Fruit fly (Drosophila melanogaster): ENCODE results near the gene CG11983.

The CG11983 gene

dm6 chr3R:9039448-9039847 lies 31.3 kb downstream of the CG11983 start, which contains the start of gene neur (continued):
- TF ChIP-seq Rx (GFP tag; IDR thresholded peaks at IDR 0.05) (no peak), lab (GFP tag; optimal IDR thresholded peaks at IDR 0.05) (peak; percentile 18), CG16779 (GFP tag; IDR thresholded peaks at IDR 0.05) (no peak), exex (tag; optimal IDR thresholded peaks at IDR 0.05) (no peak), CG12659 (GFP tag; optimal IDR thresholded peaks at IDR 0.05) (peak; percentile 78), crp (GFP tag; optimal IDR thresholded peaks at IDR 0.05) (peak in 1 of 2 experiments; percentile 61), D19B (GFP tag; optimal IDR thresholded peaks at IDR 0.05) (no peak), ranshi (GFP tag; IDR thresholded peaks at IDR 0.05) (no peak), NC2α (GFP tag; optimal IDR thresholded peaks at IDR 0.05) (no peak), Hr39 (optimal IDR thresholded peaks at IDR 0.05) (no peak), CG13775 (GFP tag; optimal IDR thresholded peaks at IDR 0.05) (peak; percentile 28), ssp (GFP tag; IDR thresholded peaks at IDR 0.05) (peak; percentile 46), zf30C (GFP tag; optimal IDR thresholded peaks at IDR 0.05) (no peak), pum (GFP tag; optimal IDR thresholded peaks at IDR 0.05) (no peak), Gug (GFP tag; IDR thresholded peaks at IDR 0.05) (no peak), CHES-1-like (GFP tag; optimal IDR thresholded peaks at IDR 0.05) (peak; percentile 21), Hr3 (GFP tag; optimal IDR thresholded peaks at IDR 0.05) (no peak), oc (tag; optimal IDR thresholded peaks at IDR 0.05) (no peak), Scr (GFP tag; IDR thresholded peaks at IDR 0.05; ENCODE audit: partially characterized antibody) (peak; percentile 78), CG31441 (GFP tag; IDR thresholded peaks at IDR 0.05) (peak; percentile 90), CG10366 (GFP tag; IDR thresholded peaks at IDR 0.05) (no peak), sc (optimal IDR thresholded peaks at IDR 0.05) (no peak), sc (GFP tag; optimal IDR thresholded peaks at IDR 0.05) (no peak), dysf (GFP tag; IDR thresholded peaks at IDR 0.05) (no peak; the same call in 2 of the 3 replicates), Nf-YB (GFP tag; optimal IDR thresholded peaks at IDR 0.05) (peak; percentile 23), NC2β (GFP tag; optimal IDR thresholded peaks at IDR 0.05) (peak; percentile 26), Awh (GFP tag; IDR thresholded peaks at IDR 0.05) (no peak), Dbx (GFP tag; IDR thresholded peaks at IDR 0.05) (0 out of 3 replicates have a peak, but pooled peaks have one; percentile 17), vfl (GFP tag; optimal IDR thresholded peaks at IDR 0.05) (no peak), gfzf (GFP tag; optimal IDR thresholded peaks at IDR 0.05) (peak; percentile 91), CG6254 (GFP tag; optimal IDR thresholded peaks at IDR 0.05) (no peak), CTCF (GFP tag; optimal IDR thresholded peaks at IDR 0.05) (peak; percentile 7), Dip3 (GFP tag; optimal IDR thresholded peaks at IDR 0.05) (no peak), CG12942 (GFP tag; optimal IDR thresholded peaks at IDR 0.05) (no peak), Drgx (GFP tag; IDR thresholded peaks at IDR 0.05) (no peak), CG8478 (optimal IDR thresholded peaks at IDR 0.05) (no peak), CG3838 (GFP tag; optimal IDR thresholded peaks at IDR 0.05) (no peak), fd96Cb (tag; optimal IDR thresholded peaks at IDR 0.05) (no peak), nerfin-1 (tag; optimal IDR thresholded peaks at IDR 0.05) (peak; percentile 9), unpg (GFP tag; optimal IDR thresholded peaks at IDR 0.05) (no peak), CG15696 (tag; optimal IDR thresholded peaks at IDR 0.05) (no peak), B-H1 (GFP tag; IDR thresholded peaks at IDR 0.05) (no peak), gt (GFP tag; IDR thresholded peaks at IDR 0.05) (no peak), CG18476 (GFP tag; optimal IDR thresholded peaks at IDR 0.05) (no peak), run (tag; optimal IDR thresholded peaks at IDR 0.05) (no peak), CG17385 (GFP tag; optimal IDR thresholded peaks at IDR 0.05) (no peak), CG14860 (GFP tag; IDR thresholded peaks at IDR 0.05; ENCODE audit: partially characterized antibody) (0 out of 3 replicates have a peak, but pooled peaks have one; percentile 54), repo (GFP tag; optimal IDR thresholded peaks at IDR 0.05) (no peak), CG5180 (GFP tag; optimal IDR thresholded peaks at IDR 0.05) (no peak), CG15601 (tag; optimal IDR thresholded peaks at IDR 0.05) (peak; percentile 50), Ssrp (tag; optimal IDR thresholded peaks at IDR 0.05) (peak; percentile 2), org-1 (GFP tag; optimal IDR thresholded peaks at IDR 0.05) (no peak), CG7839 (tag; optimal IDR thresholded peaks at IDR 0.05) (no peak)

All from whole organism, embryonic.